Fruit fly (Drosophila melanogaster) whole organism: ENCODE data around the gene CG8611.

ENCODE experiments used
- CG8478 ChIP-seq: fragments of >200 bp; optimal IDR thresholded peaks from 2 replicates; lab custom pipeline; 2018; ENCODE audit warnings: inconsistent platforms
- Dll ChIP-seq: fragments of >200 bp; optimal IDR thresholded peaks from 2 replicates; lab custom pipeline; 2017
- EcR ChIP-seq, 2 experiments: fragments of >200 bp; optimal IDR thresholded peaks; 2 replicates each; lab custom pipeline; 2017; ENCODE audit warnings: missing biosample characterization in 2 of 2, missing genetic modification characterization in 2 of 2, missing genetic modification reagents in 2 of 2
- pan ChIP-seq: fragments of >200 bp; optimal IDR thresholded peaks from 2 replicates; lab custom pipeline; 2017
- psq ChIP-seq: fragments of >200 bp; optimal IDR thresholded peaks from 2 replicates; lab custom pipeline; 2017

- TF ChIP-seq psq (no peak), Dll (lab: Kevin White, UChicago) (no peak), pan (lab: Kevin White, UChicago) (no peak), EcR (GFP tag; optimal IDR thresholded peaks at IDR 0.05; lab: Kevin White, UChicago) (no peak), CG8478 (lab: Kevin White, UChicago) (no peak)
Observed at dm6 chrX:17382995-17383394, 39.0 kb downstream of the CG8611 start.
